Worm (Caenorhabditis elegans) whole organism, midembryonic: ENCODE data around the gene Y48C3A.14.
A peak's percentile ranks its signal among the peaks of the same experiment; 100 is the strongest.

Experiments
- T22C8.4 ChIP-seq: fragments of 200-800 bp; sonication (Bioruptor generic); IDR thresholded peaks from 2 replicates; pipeline ENCODE4 v1.3.6; 2022; ENCODE audit warnings: missing genetic modification characterization, missing compliant biosample characterization
- cog-1 ChIP-seq: sonication (generic microtip); optimal IDR thresholded peaks from 2 replicates; lab custom pipeline; 2016; ENCODE audit warnings: missing genetic modification characterization, missing compliant biosample characterization
- flt-1 ChIP-seq: fragments of 200-800 bp; sonication (Bioruptor generic); IDR thresholded peaks from 2 replicates; pipeline ENCODE4 v1.3.6; 2022; ENCODE audit warnings: missing genetic modification characterization, missing compliant biosample characterization
- klf-2 ChIP-seq: fragments of 200-800 bp; sonication (Bioruptor generic); conservative IDR thresholded peaks from 2 replicates; pipeline ENCODE4 v1.3.6; 2022; ENCODE audit warnings: missing genetic modification reagents, missing genetic modification characterization, missing compliant biosample characterization
- med-1 ChIP-seq: sonication (generic microtip); optimal IDR thresholded peaks from 2 replicates; lab custom pipeline; 2017; ENCODE audit warnings: missing genetic modification characterization, mild to moderate bottlenecking, missing compliant biosample characterization, antibody characterized with exemption, missing genetic modification reagents; ENCODE audit not compliant: insufficient read depth
- ref-1 ChIP-seq: fragments of 200-800 bp; sonication (Bioruptor generic); conservative IDR thresholded peaks from 2 replicates; pipeline ENCODE4 v1.3.6; 2022; ENCODE audit warnings: missing genetic modification reagents, missing genetic modification characterization, missing compliant biosample characterization
- tab-1 ChIP-seq: fragments of 200-800 bp; sonication (Bioruptor generic); IDR thresholded peaks from 2 replicates; pipeline ENCODE4 v1.3.6; 2022; ENCODE audit warnings: missing genetic modification characterization, missing compliant biosample characterization
- ztf-23 ChIP-seq: fragments of 200-800 bp; sonication (Bioruptor generic); IDR thresholded peaks from 2 replicates; pipeline ENCODE4 v1.3.6; 2022; ENCODE audit warnings: missing genetic modification reagents, missing genetic modification characterization, missing compliant biosample characterization
- ztf-29 ChIP-seq: fragments of 200-800 bp; sonication (Bioruptor generic); IDR thresholded peaks from 2 replicates; pipeline ENCODE4 v1.3.6; 2022; ENCODE audit warnings: missing genetic modification reagents, missing genetic modification characterization, missing compliant biosample characterization

Gene Y48C3A.14

DNA sequence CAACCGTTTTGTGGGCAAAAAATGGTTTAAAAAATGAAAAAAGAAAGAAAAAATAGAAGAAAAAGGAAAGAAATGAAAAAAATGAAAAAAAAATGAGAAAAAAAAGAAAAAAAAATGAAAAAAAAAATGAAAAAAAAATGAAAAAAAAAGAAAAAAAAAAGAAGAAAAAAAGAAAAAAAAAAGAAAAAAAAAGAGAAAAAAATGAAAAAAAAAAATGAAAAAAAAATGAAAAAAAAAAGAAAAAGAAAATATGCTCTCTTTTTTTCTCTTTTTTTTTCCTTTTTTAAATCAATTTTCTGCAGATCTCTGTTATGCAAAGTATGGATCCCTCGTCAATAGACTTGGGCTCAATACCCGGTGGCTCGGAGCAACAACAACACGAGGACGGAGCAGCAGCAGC is 16.3 kb downstream of the Y48C3A.14 start, which contains the start of gene efl-2:
efl-2 (plus strand) TSS at position 301 of the 400 bp plus-strand sequence.
- TF ChIP-seq klf-2, result no peak
- no peak for TF ChIP-seq ztf-23 (GFP tag; lab: Robert Waterston, UW)
- no peak for TF ChIP-seq ztf-29 (GFP tag; lab: Robert Waterston, UW)
- no peak for TF ChIP-seq T22C8.4 (GFP tag; lab: Robert Waterston, UW)
- no peak for TF ChIP-seq tab-1
- TF ChIP-seq flt-1, result no peak
- TF ChIP-seq cog-1 (tag; lab: Kevin White, UChicago), result no peak
- no peak for TF ChIP-seq med-1 (GFP tag; lab: Kevin White, UChicago)
- TF ChIP-seq ref-1 (GFP tag; lab: Robert Waterston, UW), result no peak

DNA sequence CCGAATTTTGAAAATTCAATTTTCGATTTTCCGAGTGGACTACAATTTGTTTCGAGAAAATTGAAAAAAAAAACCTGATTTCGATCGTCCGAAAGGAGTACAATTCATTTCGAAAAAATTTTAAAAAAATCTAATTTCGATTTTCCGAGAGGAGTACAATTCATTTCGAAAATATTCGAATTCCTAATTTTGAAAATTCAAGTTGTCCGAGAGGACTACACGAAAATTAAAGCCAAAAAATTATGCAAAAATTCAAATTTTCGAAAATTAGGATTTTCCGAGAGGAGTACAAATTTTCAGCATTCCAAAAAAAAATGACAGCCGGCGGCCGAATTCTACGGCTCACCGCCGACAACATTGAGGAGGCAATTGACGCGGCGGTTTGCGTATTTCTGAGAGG is 22.8 kb downstream of the Y48C3A.14 start, which contains the start of gene Y48C3A.18:
Y48C3A.18 (plus strand) TSS at position 301 of the 400 bp plus-strand sequence.
- TF ChIP-seq klf-2 (no peak), T22C8.4 (GFP tag; lab: Robert Waterston, UW) (no peak), cog-1 (tag; lab: Kevin White, UChicago) (no peak), ztf-29 (GFP tag; lab: Robert Waterston, UW) (no peak), flt-1 (no peak)

DNA sequence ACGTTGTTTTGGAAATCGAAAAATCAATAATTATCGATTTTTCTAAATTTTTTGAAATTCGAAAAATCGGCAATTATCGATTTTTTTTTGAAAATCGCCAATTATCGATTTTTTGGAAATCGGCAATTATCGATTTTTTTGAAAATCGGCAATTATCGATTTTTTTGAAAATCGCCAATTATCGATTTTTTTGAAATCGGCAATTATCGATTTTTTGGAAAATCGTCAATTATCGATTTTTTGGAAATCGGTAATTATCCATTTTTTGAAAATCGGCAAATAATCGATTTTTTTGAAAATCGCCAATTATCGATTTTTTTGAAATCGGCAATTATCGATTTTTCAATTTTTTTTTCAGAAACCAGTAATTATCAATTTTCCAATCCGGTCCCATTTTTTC is 24.5 kb downstream of the Y48C3A.14 start:
- TF ChIP-seq tab-1, result no peak
- no peak for TF ChIP-seq cog-1 (tag; lab: Kevin White, UChicago)
- no peak for TF ChIP-seq ref-1 (GFP tag; lab: Robert Waterston, UW)
- TF ChIP-seq flt-1, result no peak
- TF ChIP-seq klf-2, result no peak
- peak; percentile 99 for TF ChIP-seq T22C8.4 (GFP tag; lab: Robert Waterston, UW)

DNA sequence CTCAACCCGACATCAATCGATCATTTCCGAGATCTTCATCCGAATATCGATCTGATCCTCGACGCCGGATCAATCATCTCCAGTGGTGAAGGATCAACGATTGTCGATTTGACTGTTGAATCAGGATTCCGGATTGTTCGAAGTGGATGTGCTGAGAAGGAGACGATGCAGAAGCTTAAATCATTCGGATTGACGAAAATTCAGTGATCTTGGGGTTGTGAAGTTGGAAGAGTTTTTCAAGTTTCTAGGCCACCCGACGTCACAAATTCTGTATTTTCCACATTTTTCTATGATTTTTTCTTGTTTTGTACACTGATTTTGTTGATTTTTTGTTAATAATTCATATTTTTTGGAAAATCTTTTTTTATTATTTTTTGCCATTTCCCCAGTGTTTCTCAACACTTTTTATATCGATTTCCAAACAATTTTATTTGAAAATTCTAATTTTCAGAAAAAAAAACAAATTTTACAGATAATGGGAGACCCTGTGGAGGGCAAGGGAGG is 25.0 kb downstream of the Y48C3A.14 start, which contains the start of gene Y48E1C.1:
Y48E1C.1 (plus strand) TSS at position 454 of the 504 bp plus-strand sequence.
- TF ChIP-seq ztf-23 (GFP tag; lab: Robert Waterston, UW) (no peak), flt-1 (no peak), T22C8.4 (GFP tag; lab: Robert Waterston, UW) (no peak), ztf-29 (GFP tag; lab: Robert Waterston, UW) (no peak)

DNA sequence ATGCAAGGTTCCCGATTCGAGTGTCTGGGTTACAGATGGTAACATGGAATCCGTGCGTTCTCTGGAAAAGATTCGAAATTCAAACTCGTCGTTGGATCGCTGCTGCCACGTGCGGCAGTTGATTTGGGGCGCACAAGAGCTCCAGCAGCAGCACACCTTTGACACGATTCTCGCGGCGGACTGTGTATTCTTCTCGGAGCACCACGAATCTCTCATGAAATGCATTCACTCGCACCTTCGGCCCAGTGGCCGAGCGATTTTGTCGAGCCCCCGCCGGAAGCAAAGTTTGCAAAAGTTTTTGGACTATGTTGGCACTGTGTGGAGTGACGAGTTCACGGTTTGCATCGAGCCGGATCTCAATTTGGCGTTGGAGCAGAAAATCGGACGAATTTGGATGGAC is 27.0 kb downstream of the Y48C3A.14 start:
- no peak for TF ChIP-seq flt-1
- no peak for TF ChIP-seq ztf-29 (GFP tag; lab: Robert Waterston, UW)
- TF ChIP-seq klf-2, result no peak
- no peak for TF ChIP-seq med-1 (GFP tag; lab: Kevin White, UChicago)
- no peak for TF ChIP-seq ztf-23 (GFP tag; lab: Robert Waterston, UW)
- TF ChIP-seq tab-1, result no peak
- no peak for TF ChIP-seq ref-1 (GFP tag; lab: Robert Waterston, UW)
- TF ChIP-seq T22C8.4 (GFP tag; lab: Robert Waterston, UW), result no peak
- no peak for TF ChIP-seq cog-1 (tag; lab: Kevin White, UChicago)

DNA sequence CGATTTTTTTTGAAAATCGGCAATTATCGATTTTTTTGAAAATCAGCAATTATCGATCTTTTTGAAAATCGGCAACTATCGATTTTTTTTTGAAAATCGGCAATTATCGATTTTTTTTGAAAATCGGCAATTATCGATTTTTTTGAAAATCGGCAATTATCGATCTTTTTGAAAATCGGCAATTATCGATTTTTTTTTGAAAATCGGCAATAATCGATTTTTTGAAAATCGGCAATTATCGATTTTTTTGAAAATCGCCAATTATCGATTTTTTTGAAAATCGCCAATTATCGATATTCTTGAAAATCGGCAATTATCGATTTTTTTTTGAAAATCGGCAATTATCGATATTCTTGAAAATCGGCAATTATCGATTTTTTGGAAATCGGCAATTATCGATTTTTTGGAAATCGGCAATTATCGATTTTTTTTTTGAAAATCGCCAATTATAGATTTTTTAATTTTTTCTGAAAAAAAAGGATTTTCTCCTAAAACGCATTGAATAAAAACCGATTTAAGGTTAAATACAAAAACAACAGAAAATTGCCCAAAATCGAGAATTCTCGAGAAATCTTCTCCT is 28.0 kb downstream of the Y48C3A.14 start:
- TF ChIP-seq T22C8.4 (GFP tag; lab: Robert Waterston, UW) (peak; percentile 98), tab-1 (no peak)

DNA sequence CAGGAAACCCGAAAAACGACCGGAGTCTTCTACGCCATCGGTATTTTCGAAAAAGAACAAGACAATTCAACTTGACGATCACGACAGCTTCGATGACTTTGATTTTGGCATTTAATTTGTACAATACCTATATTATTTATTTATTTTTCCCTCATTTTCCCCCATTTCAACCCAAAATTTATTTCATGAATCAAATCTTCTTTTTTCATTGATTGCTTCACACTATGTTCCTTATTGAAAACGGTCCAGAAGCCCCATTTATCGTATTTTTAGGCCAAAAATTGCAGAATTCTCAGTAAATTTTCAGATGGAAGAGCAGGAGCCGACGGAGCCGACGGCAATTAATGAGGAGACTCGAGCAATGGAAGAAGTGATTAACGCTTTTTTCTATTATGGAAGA is 34.7 kb downstream of the Y48C3A.14 start, which contains the start of gene Y48E1C.2:
Y48E1C.2 (plus strand) TSS at position 301 of the 400 bp plus-strand sequence.
- TF ChIP-seq klf-2 (no peak), T22C8.4 (GFP tag; lab: Robert Waterston, UW) (no peak), ztf-23 (GFP tag; lab: Robert Waterston, UW) (no peak), ztf-29 (GFP tag; lab: Robert Waterston, UW) (no peak), med-1 (GFP tag; lab: Kevin White, UChicago) (no peak), ref-1 (GFP tag; lab: Robert Waterston, UW) (no peak), cog-1 (tag; lab: Kevin White, UChicago) (no peak), flt-1 (no peak), tab-1 (no peak)

DNA sequence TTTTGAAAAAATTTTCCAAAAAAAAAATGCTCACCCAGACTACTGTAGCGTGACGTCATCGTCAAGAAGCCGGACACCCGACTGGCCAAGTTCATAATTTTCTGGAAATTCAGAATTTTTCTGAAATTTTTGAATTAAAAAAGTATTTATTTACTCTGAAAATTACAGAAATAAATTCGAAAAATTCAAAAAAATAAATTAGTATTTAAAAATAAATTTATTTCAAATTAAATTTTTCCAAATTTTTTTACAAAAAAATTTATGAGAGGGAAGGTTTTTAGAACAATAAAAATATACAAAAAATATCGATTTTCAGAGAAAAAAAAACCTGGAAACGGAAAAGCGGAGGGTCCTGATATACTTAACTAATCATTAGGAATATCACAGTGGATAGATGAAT is 47.2 kb downstream of the Y48C3A.14 start, which contains the start of gene Y48E1C.4:
Y48E1C.4 (minus strand) TSS at position 101 of the 400 bp plus-strand sequence.
- TF ChIP-seq T22C8.4 (GFP tag; lab: Robert Waterston, UW) (no peak), med-1 (GFP tag; lab: Kevin White, UChicago) (no peak), ztf-29 (GFP tag; lab: Robert Waterston, UW) (no peak), ref-1 (GFP tag; lab: Robert Waterston, UW) (no peak), cog-1 (tag; lab: Kevin White, UChicago) (no peak), tab-1 (no peak), flt-1 (no peak), klf-2 (no peak)

DNA sequence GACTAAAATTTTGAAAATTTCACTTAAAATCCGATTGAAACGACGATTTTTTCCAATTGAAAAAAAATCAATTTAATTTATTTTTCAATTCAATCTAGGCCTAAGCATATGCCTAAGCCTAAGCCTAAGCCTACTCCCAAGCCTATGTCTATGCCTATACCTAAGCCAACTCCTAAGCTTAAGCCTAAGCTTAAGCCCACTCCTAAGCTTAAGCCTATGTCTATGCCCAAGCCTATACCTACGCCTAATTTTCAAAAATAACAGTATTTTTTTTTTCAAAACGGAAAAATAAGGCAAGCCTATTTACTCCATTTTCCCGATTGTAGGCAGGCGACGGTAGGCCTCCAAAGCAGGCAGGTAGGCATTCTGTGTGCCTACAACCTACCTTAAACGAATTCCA is 54.7 kb downstream of the Y48C3A.14 start:
- no peak for TF ChIP-seq med-1 (GFP tag; lab: Kevin White, UChicago)
- TF ChIP-seq ztf-29 (GFP tag; lab: Robert Waterston, UW), result peak; percentile 54; the same call in 1 of the 2 replicates

DNA sequence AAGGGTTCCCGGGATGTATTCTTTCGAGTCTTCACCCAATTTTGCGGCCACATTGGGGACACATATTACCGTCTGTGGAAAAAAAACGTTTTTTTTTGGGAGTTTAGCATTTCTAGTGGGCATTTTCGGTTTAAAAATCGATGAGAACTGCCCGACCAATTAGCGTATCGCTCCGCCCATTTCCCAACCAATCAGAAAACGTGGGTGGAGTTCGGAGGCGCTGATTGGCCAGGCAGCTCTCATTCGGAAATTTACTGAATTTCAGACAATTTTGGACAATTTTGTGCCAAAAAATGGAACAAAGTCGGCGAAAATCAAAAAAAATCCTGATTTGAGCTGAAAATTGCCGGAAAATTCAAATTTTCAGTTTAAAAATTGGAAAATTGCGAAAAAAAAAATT is 57.0 kb downstream of the Y48C3A.14 start:
- TF ChIP-seq klf-2, result no peak
- no peak for TF ChIP-seq med-1 (GFP tag; lab: Kevin White, UChicago)
- TF ChIP-seq ztf-23 (GFP tag; lab: Robert Waterston, UW), result no peak
- no peak for TF ChIP-seq cog-1 (tag; lab: Kevin White, UChicago)
- TF ChIP-seq T22C8.4 (GFP tag; lab: Robert Waterston, UW), result no peak
- no peak for TF ChIP-seq flt-1
